Fruit fly (Drosophila melanogaster): Measurements from ENCODE around the gene CG43618.

The CG43618 gene

DNA sequence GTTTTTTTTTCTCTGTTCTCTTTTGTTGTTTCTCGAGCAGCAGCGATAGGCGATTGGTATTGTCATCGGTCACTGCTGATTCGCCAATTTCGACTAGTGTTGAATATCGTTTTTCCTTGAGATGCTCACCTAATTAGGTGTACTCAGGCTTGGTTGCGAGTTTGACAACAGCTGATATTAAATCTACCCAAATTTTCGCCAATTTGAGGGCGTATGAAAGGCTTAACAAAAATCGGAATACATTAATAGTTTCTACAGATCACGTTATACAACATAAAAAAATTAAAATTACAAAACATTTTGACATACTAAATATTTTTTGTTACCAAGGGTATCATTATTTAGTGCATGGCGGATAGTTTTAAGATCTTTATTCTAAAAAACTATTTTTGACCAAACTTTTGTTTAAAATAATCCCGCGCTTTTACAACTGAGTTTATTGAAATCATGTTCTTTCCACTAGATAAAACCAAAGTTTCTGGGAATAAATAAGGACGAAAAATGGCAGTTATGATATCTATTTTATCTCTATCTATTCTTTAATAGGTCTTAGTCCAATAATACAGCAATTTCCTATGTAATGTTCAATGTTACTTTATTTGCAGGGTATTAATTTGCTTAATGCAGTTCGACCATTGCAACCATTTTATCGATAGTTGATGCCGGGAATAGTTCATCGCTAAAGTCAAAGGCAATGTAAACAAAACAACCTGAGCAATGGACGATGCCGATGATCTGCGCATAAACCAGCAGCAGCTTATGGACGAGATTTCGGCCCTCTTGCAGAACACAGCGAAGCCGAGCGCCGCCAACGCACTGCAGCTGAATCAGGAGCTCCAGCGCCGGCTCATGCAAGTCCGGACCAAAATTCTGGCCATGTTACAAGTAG lies 35.6 kb upstream of the CG43618 start, which contains the start of the genes CG10435 and Pbp95:
Gene CG10435 (minus strand): TSS at position 81 of the 889 bp plus-strand sequence.
Gene Pbp95 (plus strand): TSS at position 671 of the 889 bp plus-strand sequence.
- TF ChIP-seq CG11617 (GFP tag; optimal IDR thresholded peaks at IDR 0.05) (peak; percentile 72), CG33017 (tag; optimal IDR thresholded peaks at IDR 0.05) (no peak), CG14711 (tag; optimal IDR thresholded peaks at IDR 0.05) (peak; percentile 31), Clk (GFP tag; optimal IDR thresholded peaks at IDR 0.05) (peak; percentile 32), CG1620 (GFP tag; optimal IDR thresholded peaks at IDR 0.05) (peak; percentile 66), CG12768 (GFP tag; optimal IDR thresholded peaks at IDR 0.05) (peak; percentile 39), pad (GFP tag; optimal IDR thresholded peaks at IDR 0.05) (peak; percentile 49), cnc (optimal IDR thresholded peaks at IDR 0.05) (no peak), Crg-1 (GFP tag; optimal IDR thresholded peaks at IDR 0.05) (peak; percentile 54), Hr96 (GFP tag; optimal IDR thresholded peaks at IDR 0.05) (peak; percentile 4), cic (GFP tag; optimal IDR thresholded peaks at IDR 0.05) (no peak), bab1 (GFP tag; optimal IDR thresholded peaks at IDR 0.05) (peak; percentile 33), tj (GFP tag; optimal IDR thresholded peaks at IDR 0.05) (peak; percentile 83), CG7101 (tag; optimal IDR thresholded peaks at IDR 0.05) (peak; percentile 57), kay (GFP tag; ENCODE audit: borderline replicate concordance) (no peak), toe (GFP tag; optimal IDR thresholded peaks at IDR 0.05) (peak; percentile 79), CG5204 (GFP tag; optimal IDR thresholded peaks at IDR 0.05) (peak; percentile 80), CG7045 (GFP tag; optimal IDR thresholded peaks at IDR 0.05) (peak; percentile 37), ovo (GFP tag; optimal IDR thresholded peaks at IDR 0.05) (no peak), Mnt (GFP tag; optimal IDR thresholded peaks at IDR 0.05) (peak; percentile 60)

DNA sequence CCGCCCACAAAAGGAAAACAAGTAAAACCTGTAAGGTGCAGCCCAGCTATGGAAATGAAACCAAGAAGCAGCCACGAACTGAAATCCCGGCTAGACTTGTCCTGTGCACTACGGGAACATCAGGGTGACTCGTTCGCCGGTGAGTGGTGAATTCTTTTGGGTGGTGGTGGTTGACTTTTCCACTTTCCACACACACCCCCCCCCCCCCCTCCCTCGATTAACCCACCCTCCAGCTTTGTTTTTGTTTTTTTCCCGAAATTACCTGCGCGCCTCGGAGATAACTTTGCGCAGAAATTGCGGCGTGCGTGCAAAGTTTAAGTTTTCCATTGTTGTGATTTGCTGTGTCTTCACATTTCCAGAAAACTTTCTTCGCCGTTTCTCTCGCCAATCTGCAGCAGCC lies 22.5 kb upstream of the CG43618 start:
- TF ChIP-seq CG1620 (GFP tag; optimal IDR thresholded peaks at IDR 0.05) = no peak

DNA sequence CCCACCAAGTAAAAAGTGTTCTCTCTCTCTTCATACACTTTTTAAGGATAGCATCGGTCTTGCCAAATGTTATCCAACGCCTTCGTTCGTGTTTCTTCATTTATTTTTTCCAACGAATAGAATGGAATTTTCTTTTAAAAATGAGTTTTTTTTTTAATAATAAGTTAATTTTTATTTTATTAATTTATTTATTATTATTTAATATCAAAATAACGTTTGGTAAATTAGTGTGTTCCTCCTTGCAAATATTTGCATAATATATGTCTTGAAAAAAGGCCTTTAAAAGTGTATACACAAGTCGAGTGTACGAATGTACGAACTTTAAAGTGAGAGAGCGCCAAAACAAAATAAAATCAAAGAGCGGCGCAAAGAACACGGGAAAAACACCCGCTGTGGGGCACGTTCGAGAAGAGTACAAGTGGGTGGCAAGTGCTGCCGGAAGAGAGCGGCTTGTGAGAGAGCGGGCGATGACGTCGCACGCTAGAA lies 21.7 kb upstream of the CG43618 start:
- TF ChIP-seq CG7101 (tag; optimal IDR thresholded peaks at IDR 0.05) (peak; percentile 68), kay (GFP tag; ENCODE audit: borderline replicate concordance) (no peak), CG12768 (GFP tag; optimal IDR thresholded peaks at IDR 0.05) (peak; percentile 42), CG11617 (GFP tag; optimal IDR thresholded peaks at IDR 0.05) (peak; percentile 71), Mnt (GFP tag; optimal IDR thresholded peaks at IDR 0.05) (no peak), bab1 (GFP tag; optimal IDR thresholded peaks at IDR 0.05) (peak; percentile 13), cic (GFP tag; optimal IDR thresholded peaks at IDR 0.05) (no peak), tj (GFP tag; optimal IDR thresholded peaks at IDR 0.05) (peak; percentile 35), CG7045 (GFP tag; optimal IDR thresholded peaks at IDR 0.05) (peak; percentile 57), CG33017 (tag; optimal IDR thresholded peaks at IDR 0.05) (peak; percentile 81), pad (GFP tag; optimal IDR thresholded peaks at IDR 0.05) (peak; percentile 1)

DNA sequence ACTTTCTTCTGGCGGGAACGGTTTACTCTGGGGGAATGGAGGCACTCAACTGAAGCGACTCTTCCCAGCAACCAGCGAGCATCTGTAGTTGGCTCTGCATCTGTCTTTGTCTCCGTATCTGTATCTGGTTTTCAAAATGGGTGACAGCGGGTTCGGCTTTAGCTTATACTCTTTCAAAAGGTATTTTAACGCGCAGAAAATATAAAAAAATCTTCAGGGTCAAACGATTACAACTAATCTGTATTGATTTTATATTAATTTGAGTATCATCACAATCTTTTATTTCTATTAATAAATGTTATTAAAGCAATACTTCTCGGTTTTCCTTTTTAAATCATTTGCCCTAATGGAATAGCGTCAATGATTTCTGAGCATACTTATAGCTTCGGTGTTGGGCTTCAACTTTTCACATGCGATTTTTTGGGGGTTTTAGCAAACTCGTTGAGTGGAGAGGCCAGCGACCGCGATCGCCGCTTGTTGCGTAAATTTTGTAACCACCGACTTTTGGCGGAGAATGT lies 19.4 kb upstream of the CG43618 start, which contains the start of gene ImpE3:
Gene ImpE3 (minus strand): TSS at position 51 of the 518 bp plus-strand sequence.
- TF ChIP-seq CG7045 (GFP tag; optimal IDR thresholded peaks at IDR 0.05) (no peak), Hr96 (GFP tag; optimal IDR thresholded peaks at IDR 0.05) (no peak), kay (GFP tag; ENCODE audit: borderline replicate concordance) (no peak)

DNA sequence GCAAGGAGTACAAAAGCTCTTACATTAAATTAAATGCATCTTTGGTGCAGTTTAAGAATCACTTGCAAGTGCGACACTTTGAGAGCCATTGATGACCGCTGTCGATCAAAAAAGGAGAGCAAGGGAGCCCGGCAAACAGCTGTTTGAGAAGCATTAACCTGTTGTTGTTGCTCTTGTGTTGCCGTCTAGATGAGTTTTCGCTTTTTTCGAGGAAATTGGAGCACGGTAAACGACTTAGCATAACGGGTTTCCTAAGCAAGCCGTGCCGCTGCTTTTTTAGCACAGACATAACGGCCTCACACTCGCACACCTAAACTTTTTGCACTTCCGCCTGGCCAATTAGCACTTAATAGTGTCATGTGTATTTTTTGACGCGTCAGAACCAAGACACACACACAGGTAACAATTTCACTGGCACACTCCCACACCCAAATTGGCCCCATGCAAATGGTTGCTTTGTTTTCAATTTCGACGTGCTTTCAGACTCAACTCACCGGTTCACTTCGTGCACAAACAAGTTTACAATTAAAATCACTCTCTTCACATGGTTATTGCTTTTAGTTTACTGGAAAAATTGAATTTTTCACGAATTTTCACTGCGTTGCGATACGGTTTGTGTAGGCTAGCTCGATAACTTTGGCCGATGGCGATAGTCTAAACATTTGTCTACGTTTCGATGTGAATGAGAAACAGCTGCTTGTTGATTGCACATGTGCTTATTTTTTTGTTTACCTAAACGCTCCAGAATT lies 18.6 kb upstream of the CG43618 start, which contains the start of the genes CG10903 and CG2747:
Gene CG10903 (plus strand): TSS at position 261 of the 749 bp plus-strand sequence.
Gene CG2747 (minus strand): TSS at position 640 of the 749 bp plus-strand sequence.
- peak; percentile 13 for TF ChIP-seq toe (GFP tag; optimal IDR thresholded peaks at IDR 0.05)
- peak; percentile 56 for TF ChIP-seq bab1 (GFP tag; optimal IDR thresholded peaks at IDR 0.05)
- no peak for TF ChIP-seq CG7101 (tag; optimal IDR thresholded peaks at IDR 0.05)
- no peak for TF ChIP-seq Clk (GFP tag; optimal IDR thresholded peaks at IDR 0.05)
- no peak for TF ChIP-seq cnc (optimal IDR thresholded peaks at IDR 0.05)
- TF ChIP-seq kay (GFP tag; ENCODE audit: borderline replicate concordance) = peak; percentile 95
- TF ChIP-seq Crg-1 (GFP tag; optimal IDR thresholded peaks at IDR 0.05) = peak; percentile 22
- TF ChIP-seq CG1620 (GFP tag; optimal IDR thresholded peaks at IDR 0.05) = peak; percentile 2
- TF ChIP-seq Hr96 (GFP tag; optimal IDR thresholded peaks at IDR 0.05) = no peak
- no peak for TF ChIP-seq CG33017 (tag; optimal IDR thresholded peaks at IDR 0.05)
- TF ChIP-seq pad (GFP tag; optimal IDR thresholded peaks at IDR 0.05) = peak; percentile 15
- TF ChIP-seq ovo (GFP tag; optimal IDR thresholded peaks at IDR 0.05) = peak; percentile 64
- no peak for TF ChIP-seq CG12768 (GFP tag; optimal IDR thresholded peaks at IDR 0.05)
- TF ChIP-seq CG7045 (GFP tag; optimal IDR thresholded peaks at IDR 0.05) = no peak
- peak; percentile 62 for TF ChIP-seq cic (GFP tag; optimal IDR thresholded peaks at IDR 0.05)
- peak; percentile 60 for TF ChIP-seq tj (GFP tag; optimal IDR thresholded peaks at IDR 0.05)
- TF ChIP-seq CG11617 (GFP tag; optimal IDR thresholded peaks at IDR 0.05) = peak; percentile 65
- peak; percentile 2 for TF ChIP-seq CG14711 (tag; optimal IDR thresholded peaks at IDR 0.05)
- TF ChIP-seq Mnt (GFP tag; optimal IDR thresholded peaks at IDR 0.05) = peak; percentile 99
- no peak for TF ChIP-seq CG5204 (GFP tag; optimal IDR thresholded peaks at IDR 0.05)
